Worm (Caenorhabditis elegans): ENCODE measurements around the gene C25A8.2.
A peak's percentile ranks its signal among the peaks of the same experiment; 100 is the strongest.

Gene C25A8.2

ce11 chrIV:7049672-7050206, 40.1 kb downstream of the C25A8.2 start, which contains the start of gene nhr-105 (continued):
- TF ChIP-seq T20F7.1 (GFP tag; optimal IDR thresholded peaks at IDR 0.05) (peak; percentile 36), lin-15B (tag; optimal IDR thresholded peaks at IDR 0.05) (no peak), tra-1 (GFP tag; IDR thresholded peaks at IDR 0.05) (peak; percentile 62), lin-1 (GFP tag; IDR thresholded peaks at IDR 0.05) (peak; percentile 47; the same call in 1 of the 2 replicates), unc-62 (GFP tag; optimal IDR thresholded peaks at IDR 0.05 in 1 of 2) (no peak), unc-62 (tag; optimal IDR thresholded peaks at IDR 0.05) (no peak), mdl-1 (tag; optimal IDR thresholded peaks at IDR 0.05) (peak in 1 of 2 experiments; percentile 59), daf-12 (tag; optimal IDR thresholded peaks at IDR 0.05) (no peak), dmd-6 (GFP tag; IDR thresholded peaks at IDR 0.05) (peak; percentile 77), lin-38 (GFP tag; IDR thresholded peaks at IDR 0.05) (peak; percentile 37; the same call in 1 of the 2 replicates), nhr-41 (GFP tag; IDR thresholded peaks at IDR 0.05) (no peak), ama-1 (optimal IDR thresholded peaks at IDR 0.05) (no peak), mxl-2 (GFP tag; conservative IDR thresholded peaks at IDR 0.05) (peak; percentile 67; the same call in 1 of the 2 replicates), fkh-10 (GFP tag; optimal IDR thresholded peaks at IDR 0.05) (no peak), duxl-1 (tag; optimal IDR thresholded peaks at IDR 0.05; ENCODE audit: poor library complexity) (no peak), nhr-48 (tag; optimal IDR thresholded peaks at IDR 0.05) (peak; percentile 88), nhr-102 (tag; optimal IDR thresholded peaks at IDR 0.05) (peak; percentile 39), hmg-1.1 (GFP tag; IDR thresholded peaks at IDR 0.05) (no peak), daf-8 (GFP tag; IDR thresholded peaks at IDR 0.05) (no peak), php-3 (GFP tag; IDR thresholded peaks at IDR 0.05) (peak; percentile 32; the same call in 1 of the 2 replicates), unc-130 (GFP tag; optimal IDR thresholded peaks at IDR 0.05) (no peak), egl-43 (GFP tag; IDR thresholded peaks at IDR 0.05) (no peak), Y48G9A.11 (GFP tag; IDR thresholded peaks at IDR 0.05) (no peak), lin-39 (tag; optimal IDR thresholded peaks at IDR 0.05) (no peak), nhr-76 (tag; optimal IDR thresholded peaks at IDR 0.05) (peak; percentile 20), nhr-111 (GFP tag; optimal IDR thresholded peaks at IDR 0.05) (no peak), sdz-12 (GFP tag; optimal IDR thresholded peaks at IDR 0.05) (peak; percentile 46), unc-39 (tag; optimal IDR thresholded peaks at IDR 0.05) (no peak), rbr-2 (tag; optimal IDR thresholded peaks at IDR 0.05) (peak; percentile 17)

ce11 chrIV:7051515-7051914, 41.9 kb downstream of the C25A8.2 start:
- TF ChIP-seq fkh-10 (GFP tag; optimal IDR thresholded peaks at IDR 0.05): no peak
- TF ChIP-seq ama-1 (optimal IDR thresholded peaks at IDR 0.05): peak; percentile 30
- TF ChIP-seq hif-1 (tag; optimal IDR thresholded peaks at IDR 0.05): no peak
- TF ChIP-seq aha-1 (tag): peak; percentile 52
- 0 out of 2 replicates have a peak, but pooled peaks have one; percentile 14 for TF ChIP-seq mdt-29 (GFP tag; IDR thresholded peaks at IDR 0.05)
- no peak for TF ChIP-seq Y75B8A.6 (GFP tag; IDR thresholded peaks at IDR 0.05)
- no peak for TF ChIP-seq lin-39 (tag; optimal IDR thresholded peaks at IDR 0.05)
- TF ChIP-seq dve-1 (tag; optimal IDR thresholded peaks at IDR 0.05; ENCODE audit: insufficient read depth): no peak
- no peak for TF ChIP-seq hlh-30 (tag; optimal IDR thresholded peaks at IDR 0.05; ENCODE audit: insufficient read depth)
- no peak for TF ChIP-seq saeg-2 (GFP tag; IDR thresholded peaks at IDR 0.05)
- no peak for TF ChIP-seq mdl-1 (tag; optimal IDR thresholded peaks at IDR 0.05)
- TF ChIP-seq ctbp-1 (GFP tag; IDR thresholded peaks at IDR 0.05): no peak

ce11 chrIV:7052135-7052534, 42.5 kb downstream of the C25A8.2 start:
- no peak for TF ChIP-seq tra-1 (GFP tag; IDR thresholded peaks at IDR 0.05)
- TF ChIP-seq zip-2 (tag; optimal IDR thresholded peaks at IDR 0.05): no peak
- TF ChIP-seq ZK546.5 (tag; optimal IDR thresholded peaks at IDR 0.05): no peak

All from whole organism, L4 larva.